Worm (Caenorhabditis elegans) whole organism, mixed stage, embryonic: Measurements from ENCODE around the gene Y69A2AR.1.

Source experiments
- lin-13 ChIP-seq: fragments of 150-350 bp; optimal IDR thresholded peaks from 2 replicates; lab custom pipeline; 2014; ENCODE audit warnings: missing biosample characterization, missing genetic modification characterization
- lsy-2 ChIP-seq: fragments of 150-350 bp; optimal IDR thresholded peaks from 2 replicates; lab custom pipeline; 2014; ENCODE audit warnings: missing biosample characterization, missing genetic modification characterization
- mep-1 ChIP-seq: fragments of 150-350 bp; optimal IDR thresholded peaks from 2 replicates; lab custom pipeline; 2017; ENCODE audit warnings: missing biosample characterization, missing genetic modification reagents, missing genetic modification characterization, inconsistent platforms
- nhr-12 ChIP-seq: fragments of 150-350 bp; optimal IDR thresholded peaks from 2 replicates; lab custom pipeline; 2014; ENCODE audit warnings: missing biosample characterization, missing genetic modification characterization
- nhr-237 ChIP-seq: fragments of 150-350 bp; optimal IDR thresholded peaks from 2 replicates; lab custom pipeline; 2014; ENCODE audit warnings: missing biosample characterization, missing genetic modification characterization
- ztf-11 ChIP-seq: fragments of 150-350 bp; optimal IDR thresholded peaks from 2 replicates; lab custom pipeline; 2014; ENCODE audit warnings: missing biosample characterization, missing genetic modification characterization

ce11 chrIV:2639666-2640273 is 27.1 kb upstream of the Y69A2AR.1 start:
- TF ChIP-seq lin-13 (tag; lab: Kevin White, UChicago) (no peak), lsy-2 (no peak), nhr-12 (no peak), nhr-237 (tag; lab: Kevin White, UChicago) (no peak), ztf-11 (tag; lab: Kevin White, UChicago) (no peak), mep-1 (no peak)
